Worm (Caenorhabditis elegans) whole organism, L1 larva: ENCODE data around the gene hum-10.

Experiments
- C04F5.9 ChIP-seq: sonication (generic microtip); optimal IDR thresholded peaks from 2 replicates; lab custom pipeline; 2016; ENCODE audit warnings: missing genetic modification characterization, missing compliant biosample characterization
- Y116A8C.19 ChIP-seq: sonication (generic microtip); optimal IDR thresholded peaks from 2 replicates; lab custom pipeline; 2016; ENCODE audit warnings: missing compliant biosample characterization, missing genetic modification characterization, borderline replicate concordance
- aly-2 ChIP-seq: fragments of 150-350 bp; optimal IDR thresholded peaks from 2 replicates; lab custom pipeline; 2014; ENCODE audit warnings: missing biosample characterization, missing genetic modification characterization
- blmp-1 ChIP-seq: fragments of 150-350 bp; optimal IDR thresholded peaks from 2 replicates; lab custom pipeline; 2014; ENCODE audit warnings: missing biosample characterization, missing genetic modification characterization
- ceh-90 ChIP-seq: sonication (generic microtip); optimal IDR thresholded peaks from 2 replicates; lab custom pipeline; 2016; ENCODE audit warnings: missing genetic modification characterization, missing compliant biosample characterization
- ces-1 ChIP-seq: fragments of 150-350 bp; optimal IDR thresholded peaks from 2 replicates; lab custom pipeline; 2014; ENCODE audit warnings: missing biosample characterization, missing genetic modification reagents, missing genetic modification characterization
- efl-1 ChIP-seq, 4 experiments: fragments of 150-350 bp; optimal IDR thresholded peaks in 3 of 4; peaks in 1 of 4; 1 replicate in 1 of 4; 2 replicates in 3 of 4; lab custom pipeline; 2014; ENCODE audit warnings: missing biosample characterization in 2 of 4, missing genetic modification characterization in 2 of 4, missing genetic modification reagents in 2 of 4
- egl-27 ChIP-seq, 2 experiments: fragments of 150-350 bp in 1 of 2; sonication (generic microtip); optimal IDR thresholded peaks; 3 replicates each; lab custom pipeline; 2017 to 2018; ENCODE audit warnings: missing biosample characterization in 2 of 2, missing genetic modification characterization in 2 of 2, missing genetic modification reagents in 2 of 2
- elt-3 ChIP-seq, 6 experiments: fragments of 150-350 bp in 1 of 6; sonication (generic microtip); optimal IDR thresholded peaks; 2 replicates each; lab custom pipeline; 2017 to 2018; ENCODE audit warnings: missing biosample characterization in 6 of 6, missing genetic modification characterization in 6 of 6, inconsistent platforms in 1 of 6
- fkh-4 ChIP-seq: sonication (generic microtip); optimal IDR thresholded peaks from 2 replicates; lab custom pipeline; 2016; ENCODE audit warnings: missing compliant biosample characterization, missing genetic modification characterization, borderline replicate concordance
- fkh-8 ChIP-seq: sonication (generic microtip); optimal IDR thresholded peaks from 2 replicates; lab custom pipeline; 2016; ENCODE audit warnings: mild to moderate bottlenecking, missing genetic modification characterization, missing compliant biosample characterization
- grh-1 ChIP-seq: fragments of 200-800 bp; sonication (Bioruptor generic); IDR thresholded peaks from 2 replicates; pipeline ENCODE4 v1.3.6; 2022; ENCODE audit warnings: missing genetic modification reagents, missing genetic modification characterization, missing compliant biosample characterization
- hlh-17 ChIP-seq: fragments of 200-800 bp; sonication (Bioruptor generic); optimal IDR thresholded peaks from 2 replicates; lab custom pipeline; 2018; ENCODE audit warnings: missing genetic modification characterization, mild to moderate bottlenecking, missing compliant biosample characterization, moderate library complexity, borderline replicate concordance
- hpl-2 ChIP-seq: fragments of 150-350 bp; optimal IDR thresholded peaks from 2 replicates; lab custom pipeline; 2014; ENCODE audit warnings: missing biosample characterization, missing genetic modification reagents, missing genetic modification characterization
- irx-1 ChIP-seq: sonication (generic microtip); optimal IDR thresholded peaks from 2 replicates; lab custom pipeline; 2016; ENCODE audit warnings: missing genetic modification characterization, missing compliant biosample characterization
- jun-1 ChIP-seq: fragments of 150-350 bp; optimal IDR thresholded peaks from 2 replicates; lab custom pipeline; 2014; ENCODE audit warnings: missing biosample characterization, missing genetic modification reagents, missing genetic modification characterization
- lin-14 ChIP-seq: fragments of 200-800 bp; sonication (Bioruptor generic); optimal IDR thresholded peaks from 2 replicates; lab custom pipeline; 2018; ENCODE audit warnings: mild to moderate bottlenecking, missing genetic modification characterization, moderate library complexity, missing compliant biosample characterization
- lin-15B ChIP-seq: fragments of 150-350 bp; sonication (generic microtip); optimal IDR thresholded peaks from 3 replicates; lab custom pipeline; 2014; ENCODE audit warnings: missing biosample characterization, missing genetic modification characterization
- lin-35 ChIP-seq, 2 experiments: fragments of 150-350 bp; optimal IDR thresholded peaks; 2 replicates each; lab custom pipeline; 2014; ENCODE audit warnings: missing biosample characterization in 2 of 2, missing genetic modification characterization in 2 of 2, missing genetic modification reagents in 2 of 2
- mab-9 ChIP-seq: fragments of 200-800 bp; sonication (Bioruptor generic); IDR thresholded peaks from 2 replicates; pipeline ENCODE4 v1.3.6; 2022; ENCODE audit warnings: missing genetic modification reagents, missing genetic modification characterization, missing compliant biosample characterization
- mep-1 ChIP-seq: fragments of 150-350 bp; optimal IDR thresholded peaks from 2 replicates; lab custom pipeline; 2014; ENCODE audit warnings: missing biosample characterization, missing genetic modification characterization
- nhr-19 ChIP-seq: fragments of 200-800 bp; sonication (Bioruptor generic); conservative IDR thresholded peaks from 2 replicates; pipeline ENCODE4 v1.3.6; 2022; ENCODE audit warnings: missing genetic modification characterization, missing compliant biosample characterization
- nhr-20 ChIP-seq: sonication (generic microtip); optimal IDR thresholded peaks from 2 replicates; lab custom pipeline; 2016; ENCODE audit warnings: mild to moderate bottlenecking, missing genetic modification characterization, missing compliant biosample characterization
- nhr-237 ChIP-seq: fragments of 150-350 bp; optimal IDR thresholded peaks from 2 replicates; lab custom pipeline; 2014; ENCODE audit warnings: missing biosample characterization, missing genetic modification characterization
- nhr-84 ChIP-seq: sonication (generic microtip); optimal IDR thresholded peaks from 2 replicates; lab custom pipeline; 2017; ENCODE audit warnings: missing biosample characterization, missing genetic modification characterization
- nhr-85 ChIP-seq: sonication (generic microtip); peaks from one replicate; lab custom pipeline; 2016; ENCODE audit warnings: missing genetic modification characterization, inconsistent platforms, missing compliant biosample characterization
- nhr-90 ChIP-seq: sonication (generic microtip); optimal IDR thresholded peaks from 2 replicates; lab custom pipeline; 2016; ENCODE audit warnings: mild to moderate bottlenecking, missing genetic modification characterization, missing compliant biosample characterization; ENCODE audit not compliant: poor library complexity
- pqm-1 ChIP-seq: sonication (generic microtip); optimal IDR thresholded peaks from 3 replicates; lab custom pipeline; 2017; ENCODE audit warnings: missing biosample characterization, missing genetic modification characterization
- rnt-1 ChIP-seq: sonication (generic microtip); optimal IDR thresholded peaks from 2 replicates; lab custom pipeline; 2016; ENCODE audit warnings: mild to moderate bottlenecking, missing genetic modification characterization, moderate library complexity, missing compliant biosample characterization
- sox-4 ChIP-seq: sonication (generic microtip); optimal IDR thresholded peaks from 2 replicates; lab custom pipeline; 2016; ENCODE audit warnings: missing genetic modification characterization, missing compliant biosample characterization
- sptf-1 ChIP-seq: fragments of 150-350 bp; optimal IDR thresholded peaks from 2 replicates; lab custom pipeline; 2014; ENCODE audit warnings: missing biosample characterization, missing genetic modification characterization
- swsn-7 ChIP-seq: sonication (generic microtip); optimal IDR thresholded peaks from 2 replicates; lab custom pipeline; 2016; ENCODE audit warnings: missing genetic modification characterization, missing compliant biosample characterization
- tlp-1 ChIP-seq: fragments of 150-350 bp; optimal IDR thresholded peaks from 2 replicates; lab custom pipeline; 2014; ENCODE audit warnings: missing biosample characterization, missing genetic modification characterization
- unc-130 ChIP-seq: fragments of 150-350 bp; optimal IDR thresholded peaks from 2 replicates; lab custom pipeline; 2017; ENCODE audit warnings: missing biosample characterization, missing genetic modification characterization, inconsistent platforms
- unc-62 ChIP-seq: fragments of 150-350 bp; optimal IDR thresholded peaks from 2 replicates; lab custom pipeline; 2014; ENCODE audit warnings: missing biosample characterization, missing genetic modification reagents, missing genetic modification characterization
- vab-15 ChIP-seq: sonication (generic microtip); optimal IDR thresholded peaks from 2 replicates; lab custom pipeline; 2017; ENCODE audit warnings: missing genotype, mild to moderate bottlenecking, missing genetic modification characterization, missing compliant biosample characterization
- zip-4 ChIP-seq: fragments of 200-800 bp; sonication (Bioruptor generic); optimal IDR thresholded peaks from 2 replicates; lab custom pipeline; 2018; ENCODE audit warnings: mild to moderate bottlenecking, missing genetic modification characterization, moderate library complexity, missing compliant biosample characterization
- ztf-4 ChIP-seq: fragments of 150-350 bp; optimal IDR thresholded peaks from 2 replicates; lab custom pipeline; 2014; ENCODE audit warnings: missing biosample characterization, missing genetic modification characterization

hum-10 gene

ce11 chrX:4787525-4787924 is 5.4 kb upstream of the hum-10 start:
- TF ChIP-seq lin-35 (GFP tag; optimal IDR thresholded peaks at IDR 0.05; lab: Kevin White, UChicago) = no peak
- TF ChIP-seq unc-62 = no peak
- TF ChIP-seq zip-4 (GFP tag; lab: Kevin White, UChicago) = no peak
- no peak for TF ChIP-seq Y116A8C.19 (tag; lab: Kevin White, UChicago)
- no peak for TF ChIP-seq pqm-1 (tag; lab: Kevin White, UChicago)
- TF ChIP-seq efl-1 (optimal IDR thresholded peaks at IDR 0.05; lab: Kevin White, UChicago) = no peak
- peak in 1 of 2 experiments; percentile 26 for TF ChIP-seq efl-1 (GFP tag; optimal IDR thresholded peaks at IDR 0.05 in 1 of 2; lab: Kevin White, UChicago)
- peak; percentile 48 for TF ChIP-seq lin-14 (GFP tag; lab: Kevin White, UChicago)
- TF ChIP-seq jun-1 (tag; lab: Kevin White, UChicago) = no peak
- no peak for TF ChIP-seq sptf-1 (tag; lab: Kevin White, UChicago)
- no peak for TF ChIP-seq fkh-8 (tag; lab: Kevin White, UChicago)

- TF ChIP-seq mab-9 (GFP tag; lab: Robert Waterston, UW) (no peak), lin-14 (GFP tag; lab: Kevin White, UChicago) (peak; percentile 61)
- TF ChIP-seq, all 84 proteins: peak for 1
Measured at ce11 chrX:4784776-4785175, 2.7 kb upstream of the hum-10 start.

- TF ChIP-seq nhr-84 = no peak
- no peak for TF ChIP-seq irx-1 (tag; lab: Kevin White, UChicago)
- TF ChIP-seq lin-35 (GFP tag; optimal IDR thresholded peaks at IDR 0.05; lab: Kevin White, UChicago) = peak in 1 of 2 experiments; percentile 47
- TF ChIP-seq elt-3 (tag; optimal IDR thresholded peaks at IDR 0.05; lab: Kevin White, UChicago) = peak in 1 of 6 experiments; percentile 46
- TF ChIP-seq nhr-19 (GFP tag; lab: Robert Waterston, UW) = no peak
- no peak for TF ChIP-seq unc-130 (tag; lab: Kevin White, UChicago)
- no peak for TF ChIP-seq swsn-7
- TF ChIP-seq fkh-4 (tag; lab: Kevin White, UChicago) = no peak
- TF ChIP-seq nhr-237 (tag; lab: Kevin White, UChicago) = no peak
- TF ChIP-seq hlh-17 (GFP tag; lab: Kevin White, UChicago) = no peak
- TF ChIP-seq aly-2 (tag; lab: Kevin White, UChicago) = no peak
- TF ChIP-seq nhr-85 = peak; percentile 79
- TF ChIP-seq nhr-20 (tag; lab: Kevin White, UChicago) = peak; percentile 16
- no peak for TF ChIP-seq jun-1 (tag; lab: Kevin White, UChicago)
- TF ChIP-seq fkh-8 (tag; lab: Kevin White, UChicago) = no peak
- TF ChIP-seq egl-27 (tag; optimal IDR thresholded peaks at IDR 0.05; lab: Kevin White, UChicago) = no peak
- TF ChIP-seq rnt-1 (tag; lab: Kevin White, UChicago) = no peak
- TF ChIP-seq lin-15B = no peak
- no peak for TF ChIP-seq C04F5.9
- no peak for TF ChIP-seq sox-4 (tag; lab: Kevin White, UChicago)
- no peak for TF ChIP-seq nhr-90
- no peak for TF ChIP-seq sptf-1 (tag; lab: Kevin White, UChicago)
- TF ChIP-seq blmp-1 (tag; lab: Kevin White, UChicago) = peak; percentile 27
- TF ChIP-seq grh-1 = no peak
- peak; percentile 46 for TF ChIP-seq mep-1 (tag; lab: Kevin White, UChicago)
- TF ChIP-seq hpl-2 (GFP tag; lab: Kevin White, UChicago) = no peak
- TF ChIP-seq, all 84 proteins: peak for 6
Measured at ce11 chrX:4783117-4783775, 1.1 kb upstream of the hum-10 start, which contains the start of gene F43C9.2. Gene F43C9.2 (plus strand): TSS chrX:4783613.

ce11 chrX:4769885-4770284 is 12.2 kb downstream of the hum-10 start, which contains the start of gene npr-1:
Gene npr-1 (minus strand): TSS chrX:4769985.
- TF ChIP-seq efl-1 (optimal IDR thresholded peaks at IDR 0.05; lab: Kevin White, UChicago) (no peak), efl-1 (GFP tag; optimal IDR thresholded peaks at IDR 0.05 in 1 of 2; lab: Kevin White, UChicago) (no peak), vab-15 (no peak), C04F5.9 (no peak), ceh-90 (no peak), pqm-1 (tag; lab: Kevin White, UChicago) (no peak), rnt-1 (tag; lab: Kevin White, UChicago) (no peak), ztf-4 (tag; lab: Kevin White, UChicago) (no peak), ces-1 (no peak), tlp-1 (no peak)
